Worm (Caenorhabditis elegans): ENCODE results near the gene srj-20.

The srj-20 gene

DNA sequence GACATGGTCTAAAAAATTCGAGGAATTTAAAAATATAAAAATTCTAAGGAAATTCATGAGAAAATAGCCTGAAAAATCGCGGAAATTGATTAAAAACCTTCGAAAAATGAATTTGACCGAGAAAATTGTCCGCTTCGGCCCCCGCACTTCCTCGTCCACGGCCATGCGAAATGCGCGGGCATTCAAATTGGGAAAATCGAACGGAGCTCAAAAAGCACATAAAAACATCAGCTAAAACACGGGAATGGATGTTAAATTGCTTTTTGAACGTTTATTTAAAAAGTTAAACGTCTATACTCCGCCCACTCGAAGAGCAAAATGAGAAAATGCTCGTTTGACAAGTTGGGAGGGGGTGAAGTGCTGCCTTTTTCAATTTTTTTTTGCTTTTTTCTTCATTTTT, 30.0 kb upstream of the srj-20 start, which contains the start of gene F53E10.6 (continued):
- TF ChIP-seq rcor-1 (GFP tag; IDR thresholded peaks at IDR 0.05) (peak; percentile 34; the same call in 1 of the 2 replicates), tlf-1 (GFP tag; optimal IDR thresholded peaks at IDR 0.05) (no peak), dpl-1 (GFP tag; optimal IDR thresholded peaks at IDR 0.05) (peak; percentile 69), dox-1 (GFP tag; IDR thresholded peaks at IDR 0.05) (peak; percentile 55; the same call in 1 of the 2 replicates), him-1 (tag; optimal IDR thresholded peaks at IDR 0.05) (no peak), ekl-4 (GFP tag; IDR thresholded peaks at IDR 0.05) (no peak), ztf-28 (GFP tag; IDR thresholded peaks at IDR 0.05) (0 out of 2 replicates have a peak, but pooled peaks have one; percentile 9), lsl-1 (GFP tag; optimal IDR thresholded peaks at IDR 0.05) (peak; percentile 30), lin-40 (tag; optimal IDR thresholded peaks at IDR 0.05) (no peak)

DNA sequence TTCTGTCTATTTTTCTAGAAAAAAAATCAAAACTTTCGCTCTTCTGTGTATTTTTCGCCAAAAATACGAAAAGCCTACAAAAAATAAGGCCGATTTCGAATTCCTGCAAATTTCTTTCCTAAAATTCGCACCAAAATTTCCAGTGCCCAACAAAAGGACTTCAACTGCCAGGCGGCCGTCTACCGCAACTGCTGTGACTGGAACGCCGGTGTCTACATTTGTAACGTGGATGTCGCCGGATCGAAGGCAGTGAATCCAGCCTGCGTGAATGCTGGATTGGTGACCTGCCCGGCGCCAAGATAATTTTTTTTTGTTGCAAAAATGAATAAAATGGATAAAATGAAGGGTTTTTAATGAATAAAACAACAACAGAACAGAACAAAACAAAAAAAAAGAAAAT, 28.8 kb upstream of the srj-20 start:
- TF ChIP-seq chd-7 (tag; optimal IDR thresholded peaks at IDR 0.05), result peak; percentile 17
- TF ChIP-seq D2030.7 (GFP tag; IDR thresholded peaks at IDR 0.05), result no peak
- no peak for TF ChIP-seq madf-3 (GFP tag; IDR thresholded peaks at IDR 0.05)
- TF ChIP-seq nfya-1 (tag; optimal IDR thresholded peaks at IDR 0.05; ENCODE audit: borderline replicate concordance, insufficient read depth), result no peak
- TF ChIP-seq F57C9.4 (tag; optimal IDR thresholded peaks at IDR 0.05), result no peak
- TF ChIP-seq cebp-2 (GFP tag; IDR thresholded peaks at IDR 0.05), result 0 out of 2 replicates have a peak, but pooled peaks have one; percentile 54
- TF ChIP-seq ceh-100 (GFP tag; IDR thresholded peaks at IDR 0.05), result no peak
- TF ChIP-seq madf-6 (GFP tag; IDR thresholded peaks at IDR 0.05), result peak; percentile 36; the same call in 1 of the 2 replicates
- 0 out of 2 replicates have a peak, but pooled peaks have one; percentile 42 for TF ChIP-seq nfyb-1 (GFP tag; IDR thresholded peaks at IDR 0.05)
- TF ChIP-seq mcd-1 (GFP tag; IDR thresholded peaks at IDR 0.05), result 0 out of 2 replicates have a peak, but pooled peaks have one; percentile 38
- TF ChIP-seq ztf-6 (GFP tag; IDR thresholded peaks at IDR 0.05), result no peak
- TF ChIP-seq Y79H2A.3 (GFP tag; conservative IDR thresholded peaks at IDR 0.05), result 0 out of 2 replicates have a peak, but pooled peaks have one; percentile 15
- no peak for TF ChIP-seq cebp-1 (GFP tag; IDR thresholded peaks at IDR 0.05)
- peak; percentile 4 for TF ChIP-seq cebp-1 (tag; optimal IDR thresholded peaks at IDR 0.05)
- TF ChIP-seq ztf-25 (GFP tag; IDR thresholded peaks at IDR 0.05), result peak; percentile 79; the same call in 1 of the 2 replicates
- TF ChIP-seq mes-4 (tag; optimal IDR thresholded peaks at IDR 0.05), result no peak
- no peak for TF ChIP-seq ama-1 (optimal IDR thresholded peaks at IDR 0.05)
- no peak for TF ChIP-seq ama-1 (GFP tag; optimal IDR thresholded peaks at IDR 0.05)
- TF ChIP-seq ceh-58 (GFP tag; IDR thresholded peaks at IDR 0.05), result no peak

DNA sequence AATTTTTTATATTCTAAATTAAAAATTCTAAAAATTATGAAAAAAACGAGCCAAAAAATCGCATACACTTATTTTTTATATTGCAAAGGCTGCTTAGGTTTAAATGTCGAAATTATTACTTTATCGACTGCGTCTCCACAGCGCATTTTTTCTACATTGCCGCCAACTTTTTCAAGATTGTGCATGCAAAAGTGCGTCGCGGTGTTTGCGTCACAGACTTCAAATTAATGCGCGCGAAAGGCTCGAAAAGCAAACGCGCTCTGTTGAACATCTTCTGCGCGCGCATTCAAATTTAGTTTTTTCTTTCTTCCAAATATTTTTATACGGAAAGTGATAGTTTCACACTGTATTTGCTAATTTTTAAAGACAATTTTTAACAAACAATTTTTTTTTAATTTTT, 27.5 kb upstream of the srj-20 start:
- TF ChIP-seq rpc-1 (optimal IDR thresholded peaks at IDR 0.05), result no peak
- TF ChIP-seq rpc-1 (tag; optimal IDR thresholded peaks at IDR 0.05), result no peak
- no peak for TF ChIP-seq ztf-22 (GFP tag; optimal IDR thresholded peaks at IDR 0.05)
- TF ChIP-seq ZK185.1 (tag; optimal IDR thresholded peaks at IDR 0.05; ENCODE audit: poor library complexity, severe bottlenecking), result no peak
- TF ChIP-seq lin-40 (tag; optimal IDR thresholded peaks at IDR 0.05), result no peak
- no peak for TF ChIP-seq F39B2.1 (GFP tag; IDR thresholded peaks at IDR 0.05)
- 0 out of 2 replicates have a peak, but pooled peaks have one; percentile 34 for TF ChIP-seq nfya-2 (GFP tag; IDR thresholded peaks at IDR 0.05)
- TF ChIP-seq C06A6.2 (GFP tag; conservative IDR thresholded peaks at IDR 0.05), result peak; percentile 80
- TF ChIP-seq snpc-4 (GFP tag; optimal IDR thresholded peaks at IDR 0.05), result no peak
- peak in 2 of 4 experiments; percentile 47 to 57 for TF ChIP-seq snpc-4 (tag; optimal IDR thresholded peaks at IDR 0.05)
- no peak for TF ChIP-seq lsy-27 (tag; optimal IDR thresholded peaks at IDR 0.05; ENCODE audit: borderline replicate concordance, insufficient read depth)
- no peak for TF ChIP-seq ccch-3 (GFP tag; optimal IDR thresholded peaks at IDR 0.05)
- TF ChIP-seq ceh-58 (GFP tag; IDR thresholded peaks at IDR 0.05), result no peak
- TF ChIP-seq dpl-1 (GFP tag; optimal IDR thresholded peaks at IDR 0.05), result peak; percentile 87
- peak; percentile 53 for TF ChIP-seq xnd-1 (tag; optimal IDR thresholded peaks at IDR 0.05)
- TF ChIP-seq madf-8 (GFP tag; conservative IDR thresholded peaks at IDR 0.05), result peak; percentile 67
- no peak for TF ChIP-seq ceh-40 (GFP tag; IDR thresholded peaks at IDR 0.05)
- TF ChIP-seq bed-2 (GFP tag; IDR thresholded peaks at IDR 0.05), result peak; percentile 81
- TF ChIP-seq ceh-100 (GFP tag; IDR thresholded peaks at IDR 0.05), result peak; percentile 78
- TF ChIP-seq nfya-1 (tag; optimal IDR thresholded peaks at IDR 0.05; ENCODE audit: borderline replicate concordance, insufficient read depth), result no peak
- TF ChIP-seq nhr-27 (tag; optimal IDR thresholded peaks at IDR 0.05), result no peak
- 0 out of 2 replicates have a peak, but pooled peaks have one; percentile 29 for TF ChIP-seq attf-6 (GFP tag; IDR thresholded peaks at IDR 0.05)
- no peak for TF ChIP-seq sdz-38 (tag; optimal IDR thresholded peaks at IDR 0.05)
- peak; percentile 78 for TF ChIP-seq athp-1 (tag; optimal IDR thresholded peaks at IDR 0.05)
